Fruit fly (Drosophila melanogaster): ENCODE data around the gene SmydA-8.

SmydA-8 gene

dm6 chrX:2158668-2159163 lies 54.9 kb downstream of the SmydA-8 start, which contains the start of gene wapl (continued):
- TF ChIP-seq lola (GFP tag; optimal IDR thresholded peaks at IDR 0.05): no peak
- no peak for TF ChIP-seq CG13123 (GFP tag; optimal IDR thresholded peaks at IDR 0.05)
- no peak for TF ChIP-seq CG6765 (GFP tag; optimal IDR thresholded peaks at IDR 0.05)
- no peak for TF ChIP-seq CG17328 (GFP tag; IDR thresholded peaks at IDR 0.05)
- peak; percentile 97 for TF ChIP-seq Bgb (GFP tag; IDR thresholded peaks at IDR 0.05; ENCODE audit: partially characterized antibody)
- TF ChIP-seq D19B (GFP tag; optimal IDR thresholded peaks at IDR 0.05): no peak
- peak; percentile 8 for TF ChIP-seq tin (GFP tag; optimal IDR thresholded peaks at IDR 0.05)
- TF ChIP-seq CG17385 (GFP tag; optimal IDR thresholded peaks at IDR 0.05): peak; percentile 96
- TF ChIP-seq disco-r (GFP tag; optimal IDR thresholded peaks at IDR 0.05): no peak
- no peak for TF ChIP-seq CG3281 (GFP tag; optimal IDR thresholded peaks at IDR 0.05)
- no peak for TF ChIP-seq Usf (GFP tag; optimal IDR thresholded peaks at IDR 0.05)
- TF ChIP-seq row (GFP tag; IDR thresholded peaks at IDR 0.05): peak; percentile 59
- TF ChIP-seq CG6689 (GFP tag; IDR thresholded peaks at IDR 0.05): no peak
- TF ChIP-seq CG16815 (GFP tag; optimal IDR thresholded peaks at IDR 0.05): no peak
- 0 out of 2 replicates have a peak, but pooled peaks have one; percentile 8 for TF ChIP-seq sisA (GFP tag; IDR thresholded peaks at IDR 0.05)
- peak; percentile 75 for TF ChIP-seq Ets65A (GFP tag)
- TF ChIP-seq sens (GFP tag): peak; percentile 81
- TF ChIP-seq gsb-n (tag; optimal IDR thresholded peaks at IDR 0.05): no peak
- no peak for TF ChIP-seq CG8478 (optimal IDR thresholded peaks at IDR 0.05)
- TF ChIP-seq CG13287 (GFP tag; IDR thresholded peaks at IDR 0.05; ENCODE audit: partially characterized antibody): peak; percentile 96
- TF ChIP-seq CG3163 (GFP tag; optimal IDR thresholded peaks at IDR 0.05): peak; percentile 6
- TF ChIP-seq CG12299 (tag; optimal IDR thresholded peaks at IDR 0.05): no peak
- peak; percentile 26 for TF ChIP-seq vfl (GFP tag; optimal IDR thresholded peaks at IDR 0.05)
- no peak for TF ChIP-seq CG3065 (GFP tag; optimal IDR thresholded peaks at IDR 0.05)
- TF ChIP-seq CrebB (tag; optimal IDR thresholded peaks at IDR 0.05): no peak
- peak; percentile 82 for TF ChIP-seq Sin3A (optimal IDR thresholded peaks at IDR 0.05)
- no peak for TF ChIP-seq sim (GFP tag; IDR thresholded peaks at IDR 0.05)
- TF ChIP-seq gt (GFP tag; IDR thresholded peaks at IDR 0.05): no peak
- peak; percentile 77 for TF ChIP-seq gro (GFP tag; optimal IDR thresholded peaks at IDR 0.05)
- TF ChIP-seq CG14860 (GFP tag; IDR thresholded peaks at IDR 0.05; ENCODE audit: partially characterized antibody): peak; percentile 87
- TF ChIP-seq Med (GFP tag): peak; percentile 92
- TF ChIP-seq usp (GFP tag; optimal IDR thresholded peaks at IDR 0.05): no peak
- no peak for TF ChIP-seq bsh (GFP tag; optimal IDR thresholded peaks at IDR 0.05)
- 0 out of 2 replicates have a peak, but pooled peaks have one; percentile 21 for TF ChIP-seq CG11085 (GFP tag; IDR thresholded peaks at IDR 0.05)
- TF ChIP-seq CG10209 (GFP tag; optimal IDR thresholded peaks at IDR 0.05): no peak
- peak; percentile 13 for TF ChIP-seq CG30403 (GFP tag; optimal IDR thresholded peaks at IDR 0.05)
- no peak for TF ChIP-seq yki (optimal IDR thresholded peaks at IDR 0.05)
- peak; percentile 85 for TF ChIP-seq CG1603 (tag; optimal IDR thresholded peaks at IDR 0.05)
- TF ChIP-seq ab (GFP tag; optimal IDR thresholded peaks at IDR 0.05): no peak
- no peak for TF ChIP-seq ttk (GFP tag; IDR thresholded peaks at IDR 0.05)
- no peak for TF ChIP-seq CG10462 (GFP tag; optimal IDR thresholded peaks at IDR 0.05)
- TF ChIP-seq Tbp (GFP tag; optimal IDR thresholded peaks at IDR 0.05): no peak
- TF ChIP-seq slou (GFP tag; optimal IDR thresholded peaks at IDR 0.05): no peak
- TF ChIP-seq CG8765 (GFP tag; IDR thresholded peaks at IDR 0.05): no peak; the same call in 1 of the 2 replicates
- no peak for TF ChIP-seq Sox102F (GFP tag; optimal IDR thresholded peaks at IDR 0.05)
- TF ChIP-seq Myb (GFP tag; optimal IDR thresholded peaks at IDR 0.05): peak; percentile 67
- TF ChIP-seq CoRest (tag; optimal IDR thresholded peaks at IDR 0.05): peak; percentile 6
- TF ChIP-seq peb (GFP tag; IDR thresholded peaks at IDR 0.05): no peak
- no peak for TF ChIP-seq hth (optimal IDR thresholded peaks at IDR 0.05)
- TF ChIP-seq CG4820 (GFP tag; optimal IDR thresholded peaks at IDR 0.05): no peak
- TF ChIP-seq ems (GFP tag; optimal IDR thresholded peaks at IDR 0.05): peak; percentile 9
- peak; percentile 97 for TF ChIP-seq Opbp (GFP tag; IDR thresholded peaks at IDR 0.05; ENCODE audit: partially characterized antibody)
- peak; percentile 30 for TF ChIP-seq dpn (GFP tag; optimal IDR thresholded peaks at IDR 0.05)
